Fruit fly (Drosophila melanogaster) Kc167 (cell line): ENCODE results near the gene Acat1.

Experiments
- Myc ChIP-seq: fragments of >200 bp; optimal IDR thresholded peaks from 2 replicates; lab custom pipeline; 2017; ENCODE audit warnings: missing external identifiers
- Sin3A ChIP-seq: fragments of >200 bp; optimal IDR thresholded peaks from 2 replicates; lab custom pipeline; 2018; ENCODE audit warnings: missing external identifiers
- insv ChIP-seq: fragments of >200 bp; optimal IDR thresholded peaks from 3 replicates; lab custom pipeline; 2018; ENCODE audit warnings: missing external identifiers
- psq ChIP-seq: fragments of >200 bp; optimal IDR thresholded peaks from 2 replicates; lab custom pipeline; 2017; ENCODE audit warnings: missing external identifiers

- TF ChIP-seq insv (lab: Kevin White, UChicago) (no peak), Sin3A (no peak), psq (no peak), Myc (no peak)
These were observed 7.0 kb downstream of the Acat1 start, which contains the start of gene Ir7e for dm6 chrX:7881579-7881978.
